Fruit fly (Drosophila melanogaster): ENCODE results near the gene Sirt1.
"Not testable (repeated sequence)": the region's sequence is repeated elsewhere in the genome, so short reads cannot be mapped to it uniquely, and the experiment has no call there.

Sirt1 gene

dm6 chr2L:13215640-13216129 is 50.3 kb downstream of the Sirt1 start (continued):
- peak; percentile 41 for TF ChIP-seq CG12659 (GFP tag; optimal IDR thresholded peaks at IDR 0.05)
- TF ChIP-seq CG10366 (GFP tag; IDR thresholded peaks at IDR 0.05), result peak; percentile 44; the same call in 1 of the 2 replicates
- TF ChIP-seq seq (GFP tag; IDR thresholded peaks at IDR 0.05), result peak; percentile 46; the same call in 1 of the 2 replicates
- TF ChIP-seq prd (optimal IDR thresholded peaks at IDR 0.05), result not testable (repeated sequence)
- peak; percentile 67 for TF ChIP-seq prd (GFP tag; IDR thresholded peaks at IDR 0.05)
- peak; percentile 25 for TF ChIP-seq CG13296 (GFP tag; optimal IDR thresholded peaks at IDR 0.05)
- TF ChIP-seq Spps (tag; optimal IDR thresholded peaks at IDR 0.05), result peak; percentile 15
- TF ChIP-seq grau (tag; optimal IDR thresholded peaks at IDR 0.05), result peak; percentile 41
- TF ChIP-seq H2.0 (GFP tag; IDR thresholded peaks at IDR 0.05), result 0 out of 2 replicates have a peak, but pooled peaks have one; percentile 25
- peak; percentile 76 for TF ChIP-seq mirr (GFP tag; optimal IDR thresholded peaks at IDR 0.05)
- 0 out of 2 replicates have a peak, but pooled peaks have one; percentile 16 for TF ChIP-seq sim (GFP tag; IDR thresholded peaks at IDR 0.05)
- TF ChIP-seq tx (GFP tag; optimal IDR thresholded peaks at IDR 0.05), result peak; percentile 51
- peak; percentile 72 for TF ChIP-seq CG32532 (GFP tag; IDR thresholded peaks at IDR 0.05)
- TF ChIP-seq CG9876 (GFP tag; optimal IDR thresholded peaks at IDR 0.05), result peak; percentile 23
- peak; percentile 88 for TF ChIP-seq CG34376 (GFP tag; optimal IDR thresholded peaks at IDR 0.05)
- TF ChIP-seq ranshi (GFP tag; IDR thresholded peaks at IDR 0.05), result 0 out of 2 replicates have a peak, but pooled peaks have one; percentile 58
- TF ChIP-seq CG16863 (GFP tag; optimal IDR thresholded peaks at IDR 0.05), result peak; percentile 31
- TF ChIP-seq Hr51 (GFP tag; optimal IDR thresholded peaks at IDR 0.05), result peak in 1 of 2 experiments; percentile 47
- peak; percentile 55 for TF ChIP-seq tna (GFP tag; IDR thresholded peaks at IDR 0.05; ENCODE audit: partially characterized antibody)
- TF ChIP-seq Sox102F (GFP tag; optimal IDR thresholded peaks at IDR 0.05), result peak; percentile 38
- peak; percentile 80 for TF ChIP-seq CG42726 (GFP tag; IDR thresholded peaks at IDR 0.05; ENCODE audit: partially characterized antibody)
- peak; percentile 46; the same call in 1 of the 2 replicates for TF ChIP-seq Taf1 (GFP tag; IDR thresholded peaks at IDR 0.05)
- TF ChIP-seq D19A (tag; optimal IDR thresholded peaks at IDR 0.05), result peak; percentile 21
- TF ChIP-seq CG1024 (GFP tag; IDR thresholded peaks at IDR 0.05), result peak; percentile 50; the same call in 1 of the 2 replicates
- TF ChIP-seq ssp (GFP tag; IDR thresholded peaks at IDR 0.05), result peak; percentile 29; the same call in 1 of the 2 replicates
- peak; percentile 7 for TF ChIP-seq CG15601 (tag; optimal IDR thresholded peaks at IDR 0.05)
- TF ChIP-seq onecut (GFP tag; IDR thresholded peaks at IDR 0.05), result peak; percentile 50; the same call in 1 of the 2 replicates
- TF ChIP-seq abd-A (tag; optimal IDR thresholded peaks at IDR 0.05), result peak; percentile 76
- peak; percentile 50 to 60 for TF ChIP-seq Pdp1 (GFP tag; optimal IDR thresholded peaks at IDR 0.05)
- TF ChIP-seq CG11456 (GFP tag; IDR thresholded peaks at IDR 0.05), result peak; percentile 69; the same call in 1 of the 3 replicates
- TF ChIP-seq CG7786 (GFP tag; optimal IDR thresholded peaks at IDR 0.05), result peak; percentile 47
- peak; percentile 1 for TF ChIP-seq CG13424 (tag; optimal IDR thresholded peaks at IDR 0.05)
- TF ChIP-seq eyg (GFP tag; optimal IDR thresholded peaks at IDR 0.05), result peak; percentile 55
- TF ChIP-seq CG14014 (GFP tag; IDR thresholded peaks at IDR 0.05), result peak; percentile 41; the same call in 1 of the 2 replicates
- peak; percentile 35 for TF ChIP-seq fd64A (GFP tag; optimal IDR thresholded peaks at IDR 0.05)
- 0 out of 3 replicates have a peak, but pooled peaks have one; percentile 15 for TF ChIP-seq Mrtf (GFP tag; IDR thresholded peaks at IDR 0.05)
- peak; percentile 88 for TF ChIP-seq kay (GFP tag; optimal IDR thresholded peaks at IDR 0.05)
- TF ChIP-seq CG8944 (GFP tag; optimal IDR thresholded peaks at IDR 0.05), result peak; percentile 41
- TF ChIP-seq CG4424 (GFP tag; optimal IDR thresholded peaks at IDR 0.05), result peak; percentile 35
- peak; percentile 50 for TF ChIP-seq Camta (GFP tag; optimal IDR thresholded peaks at IDR 0.05)
- peak; percentile 42 for TF ChIP-seq CG10979 (tag; optimal IDR thresholded peaks at IDR 0.05)
- peak; percentile 7 for TF ChIP-seq CG10267 (tag; optimal IDR thresholded peaks at IDR 0.05)
- peak; percentile 58; the same call in 1 of the 2 replicates for TF ChIP-seq peb (GFP tag; IDR thresholded peaks at IDR 0.05)
- TF ChIP-seq lbe (GFP tag; optimal IDR thresholded peaks at IDR 0.05), result peak; percentile 40
- TF ChIP-seq z (GFP tag; IDR thresholded peaks at IDR 0.05), result peak; percentile 59; the same call in 2 of the 3 replicates
- peak; percentile 28; the same call in 1 of the 2 replicates for TF ChIP-seq CG6272 (GFP tag; IDR thresholded peaks at IDR 0.05)
- peak; percentile 31; the same call in 1 of the 2 replicates for TF ChIP-seq dati (GFP tag; IDR thresholded peaks at IDR 0.05)
- peak; percentile 69 for TF ChIP-seq Jarid2 (GFP tag; optimal IDR thresholded peaks at IDR 0.05)
- peak; percentile 84 for TF ChIP-seq gro (GFP tag; optimal IDR thresholded peaks at IDR 0.05)

Measured in whole organism, embryonic.